Fruit fly (Drosophila melanogaster): Measurements from ENCODE around the gene CG46434.

The CG46434 gene

dm6 chr3L:19524690-19525089, 19.3 kb downstream of the CG46434 start:
- TF ChIP-seq CG32121 (GFP tag; IDR thresholded peaks at IDR 0.05), result peak; percentile 61
- TF ChIP-seq D1 (tag; optimal IDR thresholded peaks at IDR 0.05), result no peak
- TF ChIP-seq CG34367 (tag; optimal IDR thresholded peaks at IDR 0.05), result no peak
- 0 out of 2 replicates have a peak, but pooled peaks have one; percentile 7 for TF ChIP-seq CG10348 (GFP tag; IDR thresholded peaks at IDR 0.05)
- TF ChIP-seq fd96Ca (GFP tag; IDR thresholded peaks at IDR 0.05), result peak; percentile 23; the same call in 1 of the 3 replicates
- no peak for TF ChIP-seq CG12605 (GFP tag; IDR thresholded peaks at IDR 0.05)
- TF ChIP-seq CG9948 (tag; optimal IDR thresholded peaks at IDR 0.05), result no peak
- no peak for TF ChIP-seq CG8159 (tag; optimal IDR thresholded peaks at IDR 0.05)
- no peak for TF ChIP-seq gl (tag; optimal IDR thresholded peaks at IDR 0.05)

dm6 chr3L:19521093-19521492, 22.9 kb downstream of the CG46434 start:
- no peak for TF ChIP-seq CG13204 (GFP tag; optimal IDR thresholded peaks at IDR 0.05)

dm6 chr3L:19520645-19521044, 23.4 kb downstream of the CG46434 start, which contains the start of gene Cpr76Bc:
TSS of gene Cpr76Bc (plus strand) at chr3L:19520945.
- TF ChIP-seq Snoo (tag; optimal IDR thresholded peaks at IDR 0.05), result no peak
- no peak for TF ChIP-seq CG12605 (GFP tag; IDR thresholded peaks at IDR 0.05)
- no peak for TF ChIP-seq CG15710 (tag; optimal IDR thresholded peaks at IDR 0.05)
- TF ChIP-seq CG32121 (GFP tag; IDR thresholded peaks at IDR 0.05), result no peak
- no peak for TF ChIP-seq Ets98B (GFP tag; IDR thresholded peaks at IDR 0.05)
- TF ChIP-seq Pif1A (GFP tag; optimal IDR thresholded peaks at IDR 0.05), result no peak
- TF ChIP-seq Pif1B (GFP tag; optimal IDR thresholded peaks at IDR 0.05), result no peak
- no peak for TF ChIP-seq CG4496 (GFP tag; IDR thresholded peaks at IDR 0.05)
- TF ChIP-seq gl (tag; optimal IDR thresholded peaks at IDR 0.05), result no peak

dm6 chr3L:19519349-19519748, 24.7 kb downstream of the CG46434 start, which contains the start of gene Cpr76Bb:
TSS of gene Cpr76Bb (plus strand) at chr3L:19519649.
- TF ChIP-seq Snoo (tag; optimal IDR thresholded peaks at IDR 0.05) (no peak), CG12605 (GFP tag; IDR thresholded peaks at IDR 0.05) (no peak), fd96Ca (GFP tag; IDR thresholded peaks at IDR 0.05) (no peak), CG15710 (tag; optimal IDR thresholded peaks at IDR 0.05) (no peak), Pif1A (GFP tag; optimal IDR thresholded peaks at IDR 0.05) (no peak), Pif1B (GFP tag; optimal IDR thresholded peaks at IDR 0.05) (no peak), CG14655 (GFP tag; optimal IDR thresholded peaks at IDR 0.05) (no peak)

- no peak for TF ChIP-seq CG4496 (GFP tag; IDR thresholded peaks at IDR 0.05)
- TF ChIP-seq CG10348 (GFP tag; IDR thresholded peaks at IDR 0.05), result no peak
- no peak for TF ChIP-seq CG32121 (GFP tag; IDR thresholded peaks at IDR 0.05)
- no peak for TF ChIP-seq Snoo (tag; optimal IDR thresholded peaks at IDR 0.05)
- no peak for TF ChIP-seq EcR (GFP tag; optimal IDR thresholded peaks at IDR 0.05)
- no peak for TF ChIP-seq CG13204 (GFP tag; optimal IDR thresholded peaks at IDR 0.05)
- TF ChIP-seq Pif1B (GFP tag; optimal IDR thresholded peaks at IDR 0.05), result no peak
- TF ChIP-seq CG14655 (GFP tag; optimal IDR thresholded peaks at IDR 0.05), result no peak
- TF ChIP-seq Pif1A (GFP tag; optimal IDR thresholded peaks at IDR 0.05), result no peak
- TF ChIP-seq CG12605 (GFP tag; IDR thresholded peaks at IDR 0.05), result no peak
- TF ChIP-seq CG8301 (tag; optimal IDR thresholded peaks at IDR 0.05), result no peak
- no peak for TF ChIP-seq CG15710 (tag; optimal IDR thresholded peaks at IDR 0.05)
- TF ChIP-seq CG9948 (tag; optimal IDR thresholded peaks at IDR 0.05), result no peak
- no peak for TF ChIP-seq Ets98B (GFP tag; IDR thresholded peaks at IDR 0.05)
- no peak for TF ChIP-seq rn (GFP tag; IDR thresholded peaks at IDR 0.05)
- TF ChIP-seq CG17806 (tag; optimal IDR thresholded peaks at IDR 0.05), result no peak
- no peak for TF ChIP-seq fd96Ca (GFP tag; IDR thresholded peaks at IDR 0.05)
These were observed 25.8 kb downstream of the CG46434 start, which contains the start of gene Cpr76Ba for dm6 chr3L:19518232-19518631. TSS of gene Cpr76Ba (minus strand) at chr3L:19518332.

dm6 chr3L:19516547-19516946, 27.5 kb downstream of the CG46434 start:
- TF ChIP-seq CG32121 (GFP tag; IDR thresholded peaks at IDR 0.05) (peak; percentile 32; the same call in 1 of the 2 replicates), rn (GFP tag; IDR thresholded peaks at IDR 0.05) (peak; percentile 60), CG8301 (tag; optimal IDR thresholded peaks at IDR 0.05) (no peak), CG15710 (tag; optimal IDR thresholded peaks at IDR 0.05) (no peak), Snoo (tag; optimal IDR thresholded peaks at IDR 0.05) (no peak), Pif1A (GFP tag; optimal IDR thresholded peaks at IDR 0.05) (peak; percentile 37), Ets98B (GFP tag; IDR thresholded peaks at IDR 0.05) (peak; percentile 47; the same call in 1 of the 2 replicates), CG8159 (tag; optimal IDR thresholded peaks at IDR 0.05) (no peak), CG10348 (GFP tag; IDR thresholded peaks at IDR 0.05) (no peak), CG12605 (GFP tag; IDR thresholded peaks at IDR 0.05) (no peak), CG14655 (GFP tag; optimal IDR thresholded peaks at IDR 0.05) (peak; percentile 3), D1 (tag; optimal IDR thresholded peaks at IDR 0.05) (peak; percentile 59), Pif1B (GFP tag; optimal IDR thresholded peaks at IDR 0.05) (no peak), gl (tag; optimal IDR thresholded peaks at IDR 0.05) (no peak), fd96Ca (GFP tag; IDR thresholded peaks at IDR 0.05) (no peak), CG13204 (GFP tag; optimal IDR thresholded peaks at IDR 0.05) (no peak), CG4496 (GFP tag; IDR thresholded peaks at IDR 0.05) (peak; percentile 85), CG17806 (tag; optimal IDR thresholded peaks at IDR 0.05) (no peak), EcR (GFP tag; optimal IDR thresholded peaks at IDR 0.05) (no peak), CG9948 (tag; optimal IDR thresholded peaks at IDR 0.05) (no peak), CG34367 (tag; optimal IDR thresholded peaks at IDR 0.05) (peak; percentile 28)

dm6 chr3L:19512672-19513071, 31.3 kb downstream of the CG46434 start:
- no peak for TF ChIP-seq CG8301 (tag; optimal IDR thresholded peaks at IDR 0.05)
- no peak for TF ChIP-seq CG10348 (GFP tag; IDR thresholded peaks at IDR 0.05)
- no peak for TF ChIP-seq CG32121 (GFP tag; IDR thresholded peaks at IDR 0.05)
- TF ChIP-seq Pif1A (GFP tag; optimal IDR thresholded peaks at IDR 0.05), result no peak
- TF ChIP-seq D1 (tag; optimal IDR thresholded peaks at IDR 0.05), result no peak
- no peak for TF ChIP-seq CG14655 (GFP tag; optimal IDR thresholded peaks at IDR 0.05)
- TF ChIP-seq CG34367 (tag; optimal IDR thresholded peaks at IDR 0.05), result no peak

All from whole organism, pupa.